Fruit fly (Drosophila melanogaster) whole organism, embryonic: ENCODE measurements around the gene Kdm2.

Experiments
- Asciz ChIP-seq: fragments of 200-800 bp; sonication (Bioruptor generic); optimal IDR thresholded peaks from 2 replicates; lab custom pipeline; 2017; ENCODE audit warnings: missing biosample characterization, mild to moderate bottlenecking, missing genetic modification characterization, missing genetic modification reagents
- Bteb2 ChIP-seq: fragments of 200-800 bp; sonication (Bioruptor generic); optimal IDR thresholded peaks from 2 replicates; lab custom pipeline; 2016; ENCODE audit warnings: missing biosample characterization, missing genetic modification characterization
- C15 ChIP-seq: fragments of 200-800 bp; sonication (Bioruptor generic); IDR thresholded peaks from 3 replicates; pipeline ENCODE4 v1.3.6; 2022; ENCODE audit warnings: missing biosample characterization, missing genetic modification characterization
- CG10654 ChIP-seq: fragments of 200-800 bp; sonication (Bioruptor generic); optimal IDR thresholded peaks from 2 replicates; lab custom pipeline; 2016; ENCODE audit warnings: missing biosample characterization, missing genetic modification characterization
- CG11560 ChIP-seq: fragments of 200-800 bp; sonication (Bioruptor generic); IDR thresholded peaks from 3 replicates; pipeline ENCODE4 v1.3.6; 2022; ENCODE audit warnings: missing biosample characterization, missing genetic modification characterization
- CG1233 ChIP-seq: fragments of 200-800 bp; sonication (Bioruptor generic); optimal IDR thresholded peaks from 4 replicates; lab custom pipeline; 2018; ENCODE audit warnings: missing biosample characterization, mild to moderate bottlenecking, missing genetic modification characterization
- CG13775 ChIP-seq: fragments of 200-800 bp; sonication (Bioruptor generic); optimal IDR thresholded peaks from 3 replicates; lab custom pipeline; 2017; ENCODE audit warnings: missing biosample characterization, mild to moderate bottlenecking, missing genetic modification characterization
- CG15011 ChIP-seq: fragments of 200-800 bp; sonication (Bioruptor generic); optimal IDR thresholded peaks from 3 replicates; lab custom pipeline; 2018; ENCODE audit warnings: missing biosample characterization, mild to moderate bottlenecking, missing genetic modification characterization
- CG17829 ChIP-seq: fragments of 200-800 bp; optimal IDR thresholded peaks from 2 replicates; lab custom pipeline; 2019; ENCODE audit warnings: missing biosample characterization, mild to moderate bottlenecking, missing genetic modification characterization, moderate library complexity
- CG18011 ChIP-seq: fragments of 200-800 bp; sonication (Bioruptor generic); optimal IDR thresholded peaks from 2 replicates; lab custom pipeline; 2017; ENCODE audit warnings: missing biosample characterization, missing genetic modification characterization, mild to moderate bottlenecking, moderate library complexity, missing genotype
- CG2116 ChIP-seq: fragments of 200-800 bp; sonication (Bioruptor generic); optimal IDR thresholded peaks from 3 replicates; lab custom pipeline; 2018; ENCODE audit warnings: missing biosample characterization, mild to moderate bottlenecking, missing genetic modification characterization
- CG2889 ChIP-seq: fragments of 200-800 bp; sonication (Bioruptor generic); IDR thresholded peaks from 3 replicates; pipeline ENCODE4 v1.3.6; 2022; ENCODE audit warnings: missing biosample characterization, missing genetic modification characterization
- CG30431 ChIP-seq: fragments of 200-800 bp; sonication (Bioruptor generic); optimal IDR thresholded peaks from 2 replicates; lab custom pipeline; 2017; ENCODE audit warnings: missing biosample characterization, missing genetic modification characterization
- CG32532 ChIP-seq: fragments of 200-800 bp; sonication (Bioruptor generic); IDR thresholded peaks from 2 replicates; pipeline ENCODE4 v1.3.6; 2022; ENCODE audit warnings: missing biosample characterization, missing genetic modification characterization
- CG3281 ChIP-seq: fragments of 200-800 bp; sonication (Bioruptor generic); optimal IDR thresholded peaks from 3 replicates; lab custom pipeline; 2017; ENCODE audit warnings: missing biosample characterization, mild to moderate bottlenecking, missing genetic modification characterization
- CG33557 ChIP-seq: fragments of 200-800 bp; sonication (Bioruptor generic); optimal IDR thresholded peaks from 2 replicates; lab custom pipeline; 2019; ENCODE audit warnings: missing biosample characterization, mild to moderate bottlenecking, missing genetic modification characterization, moderate library complexity
- CG4282 ChIP-seq: fragments of 200-800 bp; sonication (Bioruptor generic); optimal IDR thresholded peaks from 2 replicates; lab custom pipeline; 2016; ENCODE audit warnings: missing biosample characterization, missing genetic modification characterization
- CG4854 ChIP-seq: fragments of 200-800 bp; sonication (Bioruptor generic); optimal IDR thresholded peaks from 2 replicates; lab custom pipeline; 2016; ENCODE audit warnings: missing biosample characterization, missing genetic modification characterization, inconsistent platforms
- CG5245 ChIP-seq: fragments of 200-800 bp; sonication (Bioruptor generic); optimal IDR thresholded peaks from 3 replicates; lab custom pipeline; 2016; ENCODE audit warnings: missing biosample characterization, missing genetic modification characterization
- CG7745 ChIP-seq: fragments of 200-800 bp; sonication (Bioruptor generic); optimal IDR thresholded peaks from 2 replicates; lab custom pipeline; 2018; ENCODE audit warnings: missing biosample characterization, mild to moderate bottlenecking, missing genetic modification characterization, moderate library complexity
- CG7839 ChIP-seq: fragments of 200-800 bp; sonication (Bioruptor generic); optimal IDR thresholded peaks from 3 replicates; lab custom pipeline; 2018; ENCODE audit warnings: missing biosample characterization, mild to moderate bottlenecking, missing genetic modification characterization, moderate library complexity
- CG7928 ChIP-seq: fragments of 200-800 bp; sonication (Bioruptor generic); optimal IDR thresholded peaks from 2 replicates; lab custom pipeline; 2017; ENCODE audit warnings: missing biosample characterization, mild to moderate bottlenecking, missing genetic modification characterization
- CG9609 ChIP-seq: fragments of 200-800 bp; sonication (Bioruptor generic); optimal IDR thresholded peaks from 3 replicates; lab custom pipeline; 2016; ENCODE audit warnings: missing biosample characterization, missing genetic modification characterization
- Chrac-16 ChIP-seq: fragments of 200-800 bp; sonication (Bioruptor generic); optimal IDR thresholded peaks from 3 replicates; lab custom pipeline; 2016; ENCODE audit warnings: missing biosample characterization, missing genetic modification characterization
- Dad ChIP-seq: fragments of 200-800 bp; sonication (Bioruptor generic); optimal IDR thresholded peaks from 3 replicates; lab custom pipeline; 2016; ENCODE audit warnings: missing biosample characterization, missing genetic modification characterization
- Dek ChIP-seq: fragments of 200-800 bp; sonication (Bioruptor generic); optimal IDR thresholded peaks from 3 replicates; lab custom pipeline; 2019; ENCODE audit warnings: missing biosample characterization, mild to moderate bottlenecking, missing genetic modification characterization, moderate library complexity
- Fer2 ChIP-seq: fragments of 200-800 bp; sonication (Bioruptor generic); optimal IDR thresholded peaks from 2 replicates; lab custom pipeline; 2018; ENCODE audit warnings: missing biosample characterization, mild to moderate bottlenecking, missing genetic modification characterization, moderate library complexity
- HLHmδ ChIP-seq: fragments of 200-800 bp; sonication (Bioruptor generic); optimal IDR thresholded peaks from 2 replicates; lab custom pipeline; 2018; ENCODE audit warnings: missing biosample characterization, mild to moderate bottlenecking, missing genetic modification characterization, moderate library complexity
- Hand ChIP-seq: fragments of 200-800 bp; sonication (Bioruptor generic); optimal IDR thresholded peaks from 2 replicates; lab custom pipeline; 2017; ENCODE audit warnings: mild to moderate bottlenecking, missing biosample characterization, missing genetic modification reagents, missing genetic modification characterization
- Hr3 ChIP-seq: fragments of 200-800 bp; sonication (Bioruptor generic); optimal IDR thresholded peaks from 3 replicates; lab custom pipeline; 2016; ENCODE audit warnings: missing biosample characterization, missing genetic modification characterization
- Meics ChIP-seq: fragments of 200-800 bp; sonication (Bioruptor generic); optimal IDR thresholded peaks from 2 replicates; lab custom pipeline; 2017; ENCODE audit warnings: missing biosample characterization, mild to moderate bottlenecking, missing genetic modification characterization
- ase ChIP-seq: fragments of 200-800 bp; sonication (Bioruptor generic); IDR thresholded peaks from 3 replicates; pipeline ENCODE4 v1.3.6; 2022; ENCODE audit warnings: missing biosample characterization, missing genetic modification characterization
- bab2 ChIP-seq: fragments of 200-800 bp; sonication (Bioruptor generic); optimal IDR thresholded peaks from 2 replicates; lab custom pipeline; 2016; ENCODE audit warnings: missing biosample characterization, missing genetic modification characterization
- bcd ChIP-seq: fragments of 200-800 bp; sonication (Bioruptor generic); optimal IDR thresholded peaks from 2 replicates; lab custom pipeline; 2017; ENCODE audit warnings: missing biosample characterization, mild to moderate bottlenecking, missing genetic modification characterization
- bsh ChIP-seq, 2 experiments: fragments of 200-800 bp; sonication (Bioruptor generic); optimal IDR thresholded peaks; 2 replicates each; lab custom pipeline; 2017 to 2018; ENCODE audit warnings: mild to moderate bottlenecking in 2 of 2, missing biosample characterization in 2 of 2, missing genetic modification characterization in 2 of 2, moderate library complexity in 1 of 2
- chm ChIP-seq: fragments of 200-800 bp; sonication (Bioruptor generic); IDR thresholded peaks from 2 replicates; pipeline ENCODE4 v1.3.6; 2022; ENCODE audit warnings: missing biosample characterization, missing genetic modification characterization
- dati ChIP-seq: fragments of 200-800 bp; sonication (Bioruptor generic); IDR thresholded peaks from 2 replicates; pipeline ENCODE4 v1.3.6; 2022; ENCODE audit warnings: missing biosample characterization, missing genetic modification characterization
- dimm ChIP-seq: fragments of 200-800 bp; sonication (Bioruptor generic); IDR thresholded peaks from 2 replicates; pipeline ENCODE4 v1.3.6; 2022; ENCODE audit warnings: missing biosample characterization, missing genetic modification characterization
- dm ChIP-seq: fragments of 200-800 bp; sonication (Bioruptor generic); optimal IDR thresholded peaks from 3 replicates; lab custom pipeline; 2016; ENCODE audit warnings: missing biosample characterization, missing genetic modification characterization
- jumu ChIP-seq: fragments of 200-800 bp; sonication (Bioruptor generic); optimal IDR thresholded peaks from 3 replicates; lab custom pipeline; 2016; ENCODE audit warnings: missing biosample characterization, missing genetic modification characterization
- lbe ChIP-seq: fragments of 200-800 bp; sonication (Bioruptor generic); optimal IDR thresholded peaks from 2 replicates; lab custom pipeline; 2016; ENCODE audit warnings: missing biosample characterization, mild to moderate bottlenecking, missing genetic modification characterization
- pros ChIP-seq: fragments of 200-800 bp; sonication (Bioruptor generic); optimal IDR thresholded peaks from 3 replicates; lab custom pipeline; 2019; ENCODE audit warnings: missing biosample characterization, mild to moderate bottlenecking, missing genetic modification characterization, moderate library complexity
- repo ChIP-seq: fragments of 200-800 bp; sonication (Bioruptor generic); optimal IDR thresholded peaks from 2 replicates; lab custom pipeline; 2016; ENCODE audit warnings: missing biosample characterization, missing genetic modification characterization
- schlank ChIP-seq: fragments of 200-800 bp; sonication (Bioruptor generic); optimal IDR thresholded peaks from 2 replicates; lab custom pipeline; 2018; ENCODE audit warnings: missing biosample characterization, mild to moderate bottlenecking, missing genetic modification characterization
- scrt ChIP-seq: fragments of 200-800 bp; sonication (Bioruptor generic); optimal IDR thresholded peaks from 2 replicates; lab custom pipeline; 2018; ENCODE audit warnings: missing biosample characterization, mild to moderate bottlenecking, missing genetic modification characterization, moderate library complexity
- sd ChIP-seq: fragments of 200-800 bp; sonication (Bioruptor generic); optimal IDR thresholded peaks from 3 replicates; lab custom pipeline; 2018; ENCODE audit warnings: missing biosample characterization, mild to moderate bottlenecking, missing genetic modification characterization, moderate library complexity
- slp2 ChIP-seq: fragments of 200-800 bp; sonication (Bioruptor generic); optimal IDR thresholded peaks from 2 replicates; lab custom pipeline; 2016; ENCODE audit warnings: missing biosample characterization, missing genetic modification characterization
- tna ChIP-seq: fragments of 200-800 bp; sonication (Bioruptor generic); IDR thresholded peaks from 2 replicates; pipeline ENCODE4 v1.3.6; 2022; ENCODE audit warnings: missing biosample characterization, missing genetic modification characterization; ENCODE audit not compliant: partially characterized antibody
- twi ChIP-seq: fragments of 200-800 bp; optimal IDR thresholded peaks from 2 replicates; lab custom pipeline; 2019; ENCODE audit warnings: missing biosample characterization, mild to moderate bottlenecking, missing genetic modification characterization, moderate library complexity
- yki ChIP-seq: fragments of >200 bp; optimal IDR thresholded peaks from 3 replicates; lab custom pipeline; 2018

Gene Kdm2

DNA sequence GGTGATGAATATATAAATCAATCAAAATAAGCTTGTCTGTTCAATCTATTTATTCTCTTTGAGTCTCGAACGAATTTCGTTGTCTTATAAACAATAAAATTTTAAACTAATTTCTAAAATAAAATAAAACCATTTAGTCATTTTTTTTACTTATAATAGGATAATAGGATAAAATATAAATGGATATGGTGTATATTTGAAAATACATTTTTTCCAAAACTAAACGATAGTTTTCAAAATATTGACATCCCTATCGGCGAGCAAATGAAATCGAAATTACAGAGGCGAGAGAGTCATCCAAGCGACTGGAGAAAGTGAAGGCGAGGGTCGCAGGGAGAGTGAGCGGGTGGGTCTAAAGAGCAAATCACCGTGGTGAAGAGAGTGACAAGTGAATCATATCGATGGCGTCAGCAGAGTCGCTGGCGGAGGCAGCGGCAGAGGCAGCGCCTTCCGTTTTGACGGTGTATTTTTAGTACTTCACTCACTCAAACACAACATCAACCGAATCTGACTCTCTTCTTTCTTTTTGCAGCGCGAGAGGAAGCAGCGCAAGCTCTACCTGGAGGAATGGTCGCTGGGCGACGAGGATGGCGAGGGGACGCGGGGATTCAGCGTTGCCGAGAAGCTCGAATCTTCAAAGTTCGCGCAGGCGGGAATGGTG lies 5.2 kb downstream of the Kdm2 start (continued):
- peak; percentile 97 for TF ChIP-seq Asciz
- TF ChIP-seq ase (GFP tag; lab: Robert Waterston, UW), result no peak
- peak; percentile 91 for TF ChIP-seq yki (lab: Kevin White, UChicago)
- TF ChIP-seq Hr3 (GFP tag; lab: Kevin White, UChicago), result peak; percentile 96
- peak; percentile 99 for TF ChIP-seq Meics (GFP tag; lab: Kevin White, UChicago)
- TF ChIP-seq CG7928 (GFP tag; lab: Kevin White, UChicago), result peak; percentile 78
- peak; percentile 92 for TF ChIP-seq CG7745 (tag; lab: Kevin White, UChicago)
- no peak for TF ChIP-seq tna (GFP tag; lab: Robert Waterston, UW)
- TF ChIP-seq lbe (GFP tag; lab: Kevin White, UChicago), result peak; percentile 86
- TF ChIP-seq twi (tag; lab: Kevin White, UChicago), result peak; percentile 97
- peak; percentile 97 for TF ChIP-seq bcd (GFP tag; lab: Kevin White, UChicago)
- TF ChIP-seq dm (GFP tag; lab: Kevin White, UChicago), result no peak
- TF ChIP-seq CG4282, result no peak
- TF ChIP-seq jumu (GFP tag; lab: Kevin White, UChicago), result peak; percentile 26
- peak; percentile 96 for TF ChIP-seq scrt (GFP tag; lab: Kevin White, UChicago)
- peak; percentile 85 for TF ChIP-seq CG30431
- peak; percentile 98 for TF ChIP-seq CG7839 (tag; lab: Kevin White, UChicago)
- peak; percentile 90 for TF ChIP-seq pros (GFP tag; lab: Kevin White, UChicago)
- peak; percentile 98 for TF ChIP-seq CG13775 (GFP tag; lab: Kevin White, UChicago)
- TF ChIP-seq bab2 (GFP tag; lab: Kevin White, UChicago), result peak; percentile 64
- TF ChIP-seq Dek (tag; lab: Kevin White, UChicago), result peak; percentile 98
- TF ChIP-seq schlank, result peak; percentile 86
- TF ChIP-seq chm (GFP tag; lab: Robert Waterston, UW), result no peak
- no peak for TF ChIP-seq C15
- peak; percentile 97 for TF ChIP-seq Fer2 (tag; lab: Kevin White, UChicago)
- TF ChIP-seq CG17829 (tag; lab: Kevin White, UChicago), result peak; percentile 99
- peak; percentile 36 for TF ChIP-seq CG9609
- peak; percentile 78 for TF ChIP-seq CG4854 (GFP tag; lab: Kevin White, UChicago)
- peak; percentile 93 for TF ChIP-seq sd (tag; lab: Kevin White, UChicago)
- TF ChIP-seq slp2 (GFP tag; lab: Kevin White, UChicago), result peak; percentile 44
- TF ChIP-seq CG18011 (GFP tag; lab: Kevin White, UChicago), result peak; percentile 88
- no peak for TF ChIP-seq dati (GFP tag; lab: Robert Waterston, UW)
- TF ChIP-seq CG15011, result peak; percentile 97
- peak; percentile 89 for TF ChIP-seq Chrac-16 (GFP tag; lab: Kevin White, UChicago)
- peak; percentile 100 for TF ChIP-seq CG33557 (GFP tag; lab: Kevin White, UChicago)
- TF ChIP-seq CG10654 (GFP tag; lab: Kevin White, UChicago), result peak; percentile 95
- peak; percentile 98 for TF ChIP-seq CG3281 (GFP tag; lab: Kevin White, UChicago)
- TF ChIP-seq Hand (GFP tag; lab: Kevin White, UChicago), result peak; percentile 97
- no peak for TF ChIP-seq CG11560 (tag; lab: Robert Waterston, UW)
- TF ChIP-seq repo (GFP tag; lab: Kevin White, UChicago), result peak; percentile 23
- TF ChIP-seq HLHmδ (GFP tag; lab: Kevin White, UChicago), result peak; percentile 98
- peak; percentile 88 for TF ChIP-seq CG2116 (GFP tag; lab: Kevin White, UChicago)
- peak; percentile 58 for TF ChIP-seq Dad
- peak; percentile 98 for TF ChIP-seq CG1233 (GFP tag; lab: Kevin White, UChicago)
- TF ChIP-seq CG2889, result no peak
- peak; percentile 80 for TF ChIP-seq Bteb2 (GFP tag; lab: Kevin White, UChicago)
- TF ChIP-seq CG32532 (GFP tag; lab: Robert Waterston, UW), result no peak
- no peak for TF ChIP-seq dimm (GFP tag; lab: Robert Waterston, UW)
- TF ChIP-seq CG5245 (GFP tag; lab: Kevin White, UChicago), result peak; percentile 74
- peak; percentile 87 to 98 for TF ChIP-seq bsh (GFP tag; optimal IDR thresholded peaks at IDR 0.05; lab: Kevin White, UChicago)
